Worm (Caenorhabditis elegans): ENCODE measurements around the gene F13A7.7.

Gene F13A7.7

ce11 chrV:16410521-16410920 lies 26.9 kb upstream of the F13A7.7 start, which contains the start of gene srh-145:
Gene srh-145, plus strand, starts transcription at chrV:16410713.
- no peak for TF ChIP-seq aly-2 (tag; optimal IDR thresholded peaks at IDR 0.05)
- no peak for TF ChIP-seq sma-3 (GFP tag; optimal IDR thresholded peaks at IDR 0.05)
- no peak for TF ChIP-seq mab-5 (tag; optimal IDR thresholded peaks at IDR 0.05)
- no peak for TF ChIP-seq elt-1 (tag; optimal IDR thresholded peaks at IDR 0.05)
- TF ChIP-seq blmp-1 (tag; optimal IDR thresholded peaks at IDR 0.05; ENCODE audit: insufficient read depth) = no peak
- no peak for TF ChIP-seq mdl-1 (tag; optimal IDR thresholded peaks at IDR 0.05)
- TF ChIP-seq egl-27 (tag; optimal IDR thresholded peaks at IDR 0.05) = no peak
- TF ChIP-seq snpc-4 (tag; optimal IDR thresholded peaks at IDR 0.05) = no peak
- TF ChIP-seq nhr-6 (tag; optimal IDR thresholded peaks at IDR 0.05) = no peak
- TF ChIP-seq nhr-11 (tag; optimal IDR thresholded peaks at IDR 0.05) = no peak

ce11 chrV:16407663-16408062 lies 24.0 kb upstream of the F13A7.7 start, which contains the start of gene F26D2.3:
Gene F26D2.3, plus strand, starts transcription at chrV:16407963.
- TF ChIP-seq ztf-4 (tag; optimal IDR thresholded peaks at IDR 0.05) (no peak), snpc-4 (tag; optimal IDR thresholded peaks at IDR 0.05) (no peak)

ce11 chrV:16406357-16406756 lies 22.7 kb upstream of the F13A7.7 start:
- TF ChIP-seq unc-55 (GFP tag; optimal IDR thresholded peaks at IDR 0.05) (no peak), mdl-1 (tag; optimal IDR thresholded peaks at IDR 0.05) (no peak), nhr-129 (tag; optimal IDR thresholded peaks at IDR 0.05) (no peak), peb-1 (tag; optimal IDR thresholded peaks at IDR 0.05) (no peak), nhr-10 (tag; optimal IDR thresholded peaks at IDR 0.05) (no peak), aly-2 (tag; optimal IDR thresholded peaks at IDR 0.05) (no peak), lin-13 (GFP tag; optimal IDR thresholded peaks at IDR 0.05) (no peak), crh-2 (tag; optimal IDR thresholded peaks at IDR 0.05) (no peak), unc-39 (tag; optimal IDR thresholded peaks at IDR 0.05) (no peak), nhr-237 (tag; optimal IDR thresholded peaks at IDR 0.05) (no peak), sma-3 (GFP tag; optimal IDR thresholded peaks at IDR 0.05) (no peak), ceh-16 (tag; optimal IDR thresholded peaks at IDR 0.05) (no peak), lin-11 (tag; optimal IDR thresholded peaks at IDR 0.05) (no peak)

- TF ChIP-seq blmp-1 (tag; optimal IDR thresholded peaks at IDR 0.05; ENCODE audit: insufficient read depth) (no peak), unc-62 (GFP tag; optimal IDR thresholded peaks at IDR 0.05) (no peak), ceh-16 (tag; optimal IDR thresholded peaks at IDR 0.05) (no peak), ztf-11 (tag; optimal IDR thresholded peaks at IDR 0.05) (no peak), lin-39 (tag; optimal IDR thresholded peaks at IDR 0.05) (no peak), mab-5 (tag; optimal IDR thresholded peaks at IDR 0.05) (no peak), skn-1 (tag; optimal IDR thresholded peaks at IDR 0.05) (no peak), alr-1 (tag; optimal IDR thresholded peaks at IDR 0.05) (no peak), gmeb-1 (tag; optimal IDR thresholded peaks at IDR 0.05) (no peak), nhr-237 (tag; optimal IDR thresholded peaks at IDR 0.05) (no peak), unc-39 (tag; optimal IDR thresholded peaks at IDR 0.05) (no peak), dmd-4 (tag; optimal IDR thresholded peaks at IDR 0.05) (no peak), elt-1 (tag; optimal IDR thresholded peaks at IDR 0.05) (no peak)
These were observed 21.7 kb upstream of the F13A7.7 start for ce11 chrV:16405366-16405765.

ce11 chrV:16403974-16404373 lies 20.3 kb upstream of the F13A7.7 start, which contains the start of gene syp-1:
Gene syp-1, plus strand, starts transcription at chrV:16404274.
- TF ChIP-seq fos-1 (tag; optimal IDR thresholded peaks at IDR 0.05) = no peak
- TF ChIP-seq nhr-77 (tag; optimal IDR thresholded peaks at IDR 0.05) = no peak

ce11 chrV:16401519-16401918 lies 17.9 kb upstream of the F13A7.7 start, which contains the start of gene F13A7.14:
Gene F13A7.14, plus strand, starts transcription at chrV:16401891.
- TF ChIP-seq snpc-4 (tag; optimal IDR thresholded peaks at IDR 0.05) (no peak), ztf-4 (tag; optimal IDR thresholded peaks at IDR 0.05) (peak; percentile 28), C34F6.9 (tag; optimal IDR thresholded peaks at IDR 0.05) (peak; percentile 72), ceh-16 (tag; optimal IDR thresholded peaks at IDR 0.05) (peak; percentile 77), skn-1 (tag; optimal IDR thresholded peaks at IDR 0.05) (no peak), nhr-21 (tag; optimal IDR thresholded peaks at IDR 0.05) (peak; percentile 76), nhr-129 (tag; optimal IDR thresholded peaks at IDR 0.05) (no peak), mab-5 (tag; optimal IDR thresholded peaks at IDR 0.05) (peak; percentile 41), sma-3 (GFP tag; optimal IDR thresholded peaks at IDR 0.05) (peak; percentile 89), sem-4 (tag; optimal IDR thresholded peaks at IDR 0.05) (peak; percentile 58), lin-11 (tag; optimal IDR thresholded peaks at IDR 0.05) (peak; percentile 64), unc-39 (tag; optimal IDR thresholded peaks at IDR 0.05) (no peak), lsy-2 (tag; optimal IDR thresholded peaks at IDR 0.05) (peak; percentile 58 to 83), elt-3 (tag; optimal IDR thresholded peaks at IDR 0.05) (no peak), Y55F3AM.14 (GFP tag; optimal IDR thresholded peaks at IDR 0.05) (no peak), ama-1 (optimal IDR thresholded peaks at IDR 0.05) (no peak), nhr-25 (tag; optimal IDR thresholded peaks at IDR 0.05) (peak; percentile 68), lin-39 (tag; optimal IDR thresholded peaks at IDR 0.05) (no peak), elt-1 (tag; optimal IDR thresholded peaks at IDR 0.05) (no peak), nhr-10 (tag; optimal IDR thresholded peaks at IDR 0.05) (peak; percentile 40), gmeb-1 (tag; optimal IDR thresholded peaks at IDR 0.05) (peak; percentile 97), crh-2 (tag; optimal IDR thresholded peaks at IDR 0.05) (peak; percentile 75), unc-62 (GFP tag; optimal IDR thresholded peaks at IDR 0.05) (no peak), egl-27 (tag; optimal IDR thresholded peaks at IDR 0.05) (peak; percentile 61), ztf-1 (GFP tag; conservative IDR thresholded peaks at IDR 0.05) (no peak), mbf-1 (tag; optimal IDR thresholded peaks at IDR 0.05) (no peak), nhr-12 (tag; optimal IDR thresholded peaks at IDR 0.05) (no peak), lin-13 (GFP tag; optimal IDR thresholded peaks at IDR 0.05) (peak; percentile 79), fos-1 (tag; optimal IDR thresholded peaks at IDR 0.05) (peak; percentile 4), unc-55 (GFP tag; optimal IDR thresholded peaks at IDR 0.05) (peak; percentile 85)
